Worm (Caenorhabditis elegans): ENCODE measurements around the gene srx-22.

ce11 chrV:695914-696313, 16.2 kb downstream of the srx-22 start, which contains the start of gene srj-52:
- no peak for TF ChIP-seq snpc-4 (tag; optimal IDR thresholded peaks at IDR 0.05)
- no peak for TF ChIP-seq ces-1 (GFP tag; optimal IDR thresholded peaks at IDR 0.05)
- no peak for TF ChIP-seq unc-62 (GFP tag; optimal IDR thresholded peaks at IDR 0.05)
- no peak for TF ChIP-seq nhr-28 (tag; optimal IDR thresholded peaks at IDR 0.05)
- no peak for TF ChIP-seq nhr-12 (tag; optimal IDR thresholded peaks at IDR 0.05)
- no peak for TF ChIP-seq nhr-237 (tag; optimal IDR thresholded peaks at IDR 0.05)
- no peak for TF ChIP-seq blmp-1 (tag; optimal IDR thresholded peaks at IDR 0.05)
- no peak for TF ChIP-seq mep-1 (tag; optimal IDR thresholded peaks at IDR 0.05)
- TF ChIP-seq pha-4 (tag; optimal IDR thresholded peaks at IDR 0.05): no peak
- no peak for TF ChIP-seq M03D4.4 (tag; optimal IDR thresholded peaks at IDR 0.05)
- TF ChIP-seq elt-1 (tag; optimal IDR thresholded peaks at IDR 0.05; ENCODE audit: borderline replicate concordance, insufficient read depth): no peak
- TF ChIP-seq elt-3 (tag; optimal IDR thresholded peaks at IDR 0.05): no peak
- TF ChIP-seq tbx-8 (GFP tag; optimal IDR thresholded peaks at IDR 0.05): no peak
- no peak for TF ChIP-seq mls-2 (tag; optimal IDR thresholded peaks at IDR 0.05)
